Fruit fly (Drosophila melanogaster): ENCODE measurements around the gene dpr15.

dpr15 gene

dm6 chr3R:12128151-12128970 lies 30.0 kb downstream of the dpr15 start, which contains the start of gene CG4702:
Gene CG4702 (minus strand): TSS chr3R:12128201.
- peak; percentile 92 for TF ChIP-seq dsx (GFP tag; optimal IDR thresholded peaks at IDR 0.05; ENCODE audit: poor library complexity, severe bottlenecking)
- peak; percentile 30 for TF ChIP-seq Eip78C (GFP tag)
- no peak for TF ChIP-seq Sox15 (GFP tag; optimal IDR thresholded peaks at IDR 0.05)
- peak; percentile 51 for TF ChIP-seq svp (GFP tag)
- no peak for TF ChIP-seq Ets21C (GFP tag; optimal IDR thresholded peaks at IDR 0.05)
- peak; percentile 24; the same call in 1 of the 3 replicates for TF ChIP-seq CG6163 (GFP tag; IDR thresholded peaks at IDR 0.05)
- no peak for TF ChIP-seq CG10631 (GFP tag; optimal IDR thresholded peaks at IDR 0.05)
- no peak for TF ChIP-seq Hr39 (GFP tag; optimal IDR thresholded peaks at IDR 0.05)
- no peak for TF ChIP-seq CG1621 (tag; optimal IDR thresholded peaks at IDR 0.05)
- peak; percentile 3 for TF ChIP-seq CG6808 (GFP tag; optimal IDR thresholded peaks at IDR 0.05)
- peak in 1 of 2 experiments; percentile 36 for TF ChIP-seq ss (GFP tag; optimal IDR thresholded peaks at IDR 0.05)
- no peak for TF ChIP-seq CG6854 (GFP tag; optimal IDR thresholded peaks at IDR 0.05)
- no peak for TF ChIP-seq CG32006 (GFP tag; optimal IDR thresholded peaks at IDR 0.05)
- TF ChIP-seq CG8119 (GFP tag; IDR thresholded peaks at IDR 0.05), result no peak

dm6 chr3R:12125431-12126027 lies 32.9 kb downstream of the dpr15 start:
- TF ChIP-seq Eip78C (GFP tag), result peak; percentile 6
- peak; percentile 95 for TF ChIP-seq Blimp-1 (GFP tag; optimal IDR thresholded peaks at IDR 0.05)
- TF ChIP-seq net (GFP tag; optimal IDR thresholded peaks at IDR 0.05), result no peak

dm6 chr3R:12124843-12125242 lies 33.6 kb downstream of the dpr15 start:
- TF ChIP-seq Hr38 (GFP tag; optimal IDR thresholded peaks at IDR 0.05) (no peak), Eip75B (GFP tag; optimal IDR thresholded peaks at IDR 0.05) (no peak), CG8119 (GFP tag; IDR thresholded peaks at IDR 0.05) (no peak), CG7368 (GFP tag; optimal IDR thresholded peaks at IDR 0.05) (no peak), CG4318 (GFP tag; optimal IDR thresholded peaks at IDR 0.05) (no peak), Eip78C (GFP tag) (no peak), Sox15 (GFP tag; optimal IDR thresholded peaks at IDR 0.05) (no peak)

dm6 chr3R:12121161-12121560 lies 37.2 kb downstream of the dpr15 start:
- TF ChIP-seq Eip93F (GFP tag; optimal IDR thresholded peaks at IDR 0.05) (no peak), CG3919 (GFP tag; optimal IDR thresholded peaks at IDR 0.05) (peak; percentile 83), CG4318 (GFP tag; optimal IDR thresholded peaks at IDR 0.05) (peak; percentile 10), CG11902 (GFP tag; optimal IDR thresholded peaks at IDR 0.05) (peak; percentile 73), CG31627 (GFP tag; optimal IDR thresholded peaks at IDR 0.05) (peak; percentile 85), CG16779 (tag; optimal IDR thresholded peaks at IDR 0.05) (peak; percentile 36), CG11762 (GFP tag; optimal IDR thresholded peaks at IDR 0.05; ENCODE audit: insufficient read depth) (peak; percentile 59), Met (GFP tag; optimal IDR thresholded peaks at IDR 0.05) (peak; percentile 69), CG6808 (GFP tag; optimal IDR thresholded peaks at IDR 0.05) (peak; percentile 35), CG3032 (tag; optimal IDR thresholded peaks at IDR 0.05) (peak; percentile 70), fkh (GFP tag; optimal IDR thresholded peaks at IDR 0.05) (peak; percentile 64), CG32006 (GFP tag; optimal IDR thresholded peaks at IDR 0.05) (peak; percentile 50), topi (GFP tag; optimal IDR thresholded peaks at IDR 0.05) (peak; percentile 75), eg (GFP tag; IDR thresholded peaks at IDR 0.05) (peak; percentile 84), pdm3 (GFP tag; optimal IDR thresholded peaks at IDR 0.05) (peak; percentile 79), CG6792 (GFP tag; optimal IDR thresholded peaks at IDR 0.05) (peak; percentile 77), Gug (GFP tag; IDR thresholded peaks at IDR 0.05) (peak; percentile 70), CG6163 (GFP tag; IDR thresholded peaks at IDR 0.05) (peak; percentile 94), Lpt (GFP tag; optimal IDR thresholded peaks at IDR 0.05) (peak; percentile 1), CG8119 (GFP tag; IDR thresholded peaks at IDR 0.05) (no peak), ss (GFP tag; optimal IDR thresholded peaks at IDR 0.05) (peak; percentile 7 to 42), CG11294 (GFP tag; IDR thresholded peaks at IDR 0.05) (peak; percentile 12; the same call in 1 of the 2 replicates), Hr4 (GFP tag; optimal IDR thresholded peaks at IDR 0.05) (peak; percentile 26), CG10631 (GFP tag; optimal IDR thresholded peaks at IDR 0.05) (peak; percentile 81), salr (GFP tag; optimal IDR thresholded peaks at IDR 0.05) (peak; percentile 43 to 84), Sox15 (GFP tag; optimal IDR thresholded peaks at IDR 0.05) (peak; percentile 65), net (GFP tag; optimal IDR thresholded peaks at IDR 0.05) (peak; percentile 70), achi (GFP tag; optimal IDR thresholded peaks at IDR 0.05) (peak; percentile 68), vri (GFP tag; optimal IDR thresholded peaks at IDR 0.05) (peak; percentile 62), CG10669 (GFP tag; optimal IDR thresholded peaks at IDR 0.05) (peak; percentile 75), cyc (GFP tag; optimal IDR thresholded peaks at IDR 0.05) (peak; percentile 86)
